Fruit fly (Drosophila melanogaster) whole organism, embryonic: Measurements from ENCODE around the gene CG17359.

ENCODE experiments used
- Antp ChIP-seq: fragments of 200-800 bp; sonication (Bioruptor generic); optimal IDR thresholded peaks from 3 replicates; lab custom pipeline; 2016; ENCODE audit warnings: missing biosample characterization, missing genetic modification characterization
- Atf6 ChIP-seq: fragments of 200-800 bp; sonication (Bioruptor generic); IDR thresholded peaks from 2 replicates; pipeline ENCODE4 v1.3.6; 2022; ENCODE audit warnings: missing biosample characterization, missing genetic modification characterization
- Bgb ChIP-seq: fragments of 200-800 bp; sonication (Bioruptor generic); IDR thresholded peaks from 2 replicates; pipeline ENCODE4 v1.3.6; 2022; ENCODE audit warnings: missing biosample characterization, missing genetic modification characterization; ENCODE audit not compliant: partially characterized antibody
- CG11696 ChIP-seq: fragments of 200-800 bp; sonication (Bioruptor generic); IDR thresholded peaks from 2 replicates; pipeline ENCODE4 v1.3.6; 2022; ENCODE audit warnings: missing biosample characterization, missing genetic modification characterization
- CG12391 ChIP-seq: fragments of 200-800 bp; sonication (Bioruptor generic); optimal IDR thresholded peaks from 3 replicates; lab custom pipeline; 2018; ENCODE audit warnings: missing biosample characterization, mild to moderate bottlenecking, missing genetic modification characterization, moderate library complexity
- CG13424 ChIP-seq: fragments of 200-800 bp; sonication (Bioruptor generic); optimal IDR thresholded peaks from 2 replicates; lab custom pipeline; 2019; ENCODE audit warnings: missing biosample characterization, mild to moderate bottlenecking, missing genetic modification characterization, moderate library complexity
- CG30020 ChIP-seq: fragments of 200-800 bp; optimal IDR thresholded peaks from 2 replicates; lab custom pipeline; 2019; ENCODE audit warnings: missing biosample characterization, mild to moderate bottlenecking, missing genetic modification characterization, moderate library complexity
- CG34224 ChIP-seq: fragments of 200-800 bp; sonication (Bioruptor generic); IDR thresholded peaks from 3 replicates; pipeline ENCODE4 v1.3.6; 2022; ENCODE audit warnings: missing biosample characterization, missing genetic modification characterization; ENCODE audit not compliant: partially characterized antibody
- CG34376 ChIP-seq: fragments of 200-800 bp; sonication (Bioruptor generic); optimal IDR thresholded peaks from 2 replicates; lab custom pipeline; 2018; ENCODE audit warnings: missing biosample characterization, mild to moderate bottlenecking, missing genetic modification characterization
- CG34422 ChIP-seq: fragments of 200-800 bp; sonication (Bioruptor generic); IDR thresholded peaks from 3 replicates; pipeline ENCODE4 v1.3.6; 2022; ENCODE audit warnings: missing biosample characterization, missing genetic modification characterization
- CG3847 ChIP-seq: fragments of 200-800 bp; sonication (Bioruptor generic); IDR thresholded peaks from 2 replicates; pipeline ENCODE4 v1.3.6; 2022; ENCODE audit warnings: missing biosample characterization, missing genetic modification characterization
- CG6813 ChIP-seq: fragments of 200-800 bp; sonication (Bioruptor generic); optimal IDR thresholded peaks from 2 replicates; lab custom pipeline; 2017; ENCODE audit warnings: missing biosample characterization, missing genetic modification characterization, mild to moderate bottlenecking, moderate library complexity, missing genetic modification reagents
- Dbx ChIP-seq: fragments of 200-800 bp; sonication (Bioruptor generic); IDR thresholded peaks from 3 replicates; pipeline ENCODE4 v1.3.6; 2022; ENCODE audit warnings: missing biosample characterization, missing genetic modification characterization
- GATAe ChIP-seq: fragments of 200-800 bp; sonication (Bioruptor generic); conservative IDR thresholded peaks from 2 replicates; pipeline ENCODE4 v1.3.6; 2022; ENCODE audit warnings: missing biosample characterization, missing genetic modification characterization
- HLHmδ ChIP-seq: fragments of 200-800 bp; sonication (Bioruptor generic); optimal IDR thresholded peaks from 2 replicates; lab custom pipeline; 2018; ENCODE audit warnings: missing biosample characterization, mild to moderate bottlenecking, missing genetic modification characterization, moderate library complexity
- Hsf ChIP-seq: fragments of 200-800 bp; sonication (Bioruptor generic); optimal IDR thresholded peaks from 3 replicates; lab custom pipeline; 2016; ENCODE audit warnings: missing biosample characterization, missing genetic modification characterization
- NC2α ChIP-seq: fragments of 200-800 bp; sonication (Bioruptor generic); optimal IDR thresholded peaks from 2 replicates; lab custom pipeline; 2016; ENCODE audit warnings: missing biosample characterization, missing genetic modification characterization
- NK7.1 ChIP-seq: fragments of 200-800 bp; sonication (Bioruptor generic); optimal IDR thresholded peaks from 3 replicates; lab custom pipeline; 2016; ENCODE audit warnings: missing biosample characterization, missing genetic modification characterization
- Pdp1 ChIP-seq, 2 experiments: fragments of 200-800 bp; sonication (Bioruptor generic); optimal IDR thresholded peaks; 3 replicates each; lab custom pipeline; 2016; ENCODE audit warnings: missing biosample characterization in 2 of 2, missing genetic modification characterization in 2 of 2, mild to moderate bottlenecking in 1 of 2, moderate library complexity in 1 of 2
- Rfx ChIP-seq: fragments of 200-800 bp; sonication (Bioruptor generic); IDR thresholded peaks from 2 replicates; pipeline ENCODE4 v1.3.6; 2022; ENCODE audit warnings: missing biosample characterization, missing genetic modification characterization
- ac ChIP-seq: fragments of 200-800 bp; sonication (Bioruptor generic); optimal IDR thresholded peaks from 3 replicates; lab custom pipeline; 2017; ENCODE audit warnings: missing biosample characterization, mild to moderate bottlenecking, missing genetic modification characterization
- bbx ChIP-seq: fragments of 200-800 bp; sonication (Bioruptor generic); IDR thresholded peaks from 2 replicates; pipeline ENCODE4 v1.3.6; 2022; ENCODE audit warnings: missing biosample characterization, missing genetic modification characterization; ENCODE audit not compliant: partially characterized antibody
- crc ChIP-seq: fragments of 200-800 bp; sonication (Bioruptor generic); optimal IDR thresholded peaks from 2 replicates; lab custom pipeline; 2016; ENCODE audit warnings: missing biosample characterization, missing genetic modification characterization
- dati ChIP-seq: fragments of 200-800 bp; sonication (Bioruptor generic); IDR thresholded peaks from 2 replicates; pipeline ENCODE4 v1.3.6; 2022; ENCODE audit warnings: missing biosample characterization, missing genetic modification characterization
- ftz-f1 ChIP-seq: fragments of 200-800 bp; sonication (Bioruptor generic); optimal IDR thresholded peaks from 2 replicates; lab custom pipeline; 2016; ENCODE audit warnings: missing biosample characterization, missing genetic modification characterization
- gcm2 ChIP-seq: fragments of 200-800 bp; sonication (Bioruptor generic); optimal IDR thresholded peaks from 2 replicates; lab custom pipeline; 2016; ENCODE audit warnings: missing biosample characterization, missing genetic modification characterization
- grn ChIP-seq: fragments of 200-800 bp; sonication (Bioruptor generic); optimal IDR thresholded peaks from 3 replicates; lab custom pipeline; 2017; ENCODE audit warnings: missing biosample characterization, missing genetic modification characterization
- gro ChIP-seq: fragments of 200-800 bp; sonication (Bioruptor generic); optimal IDR thresholded peaks from 2 replicates; lab custom pipeline; 2016; ENCODE audit warnings: missing biosample characterization, missing genetic modification characterization
- hb ChIP-seq: fragments of 200-800 bp; sonication (Bioruptor generic); IDR thresholded peaks from 3 replicates; pipeline ENCODE4 v1.3.6; 2022; ENCODE audit warnings: missing biosample characterization, missing genetic modification characterization; ENCODE audit not compliant: partially characterized antibody
- hbn ChIP-seq: fragments of 200-800 bp; sonication (Bioruptor generic); IDR thresholded peaks from 2 replicates; pipeline ENCODE4 v1.3.6; 2022; ENCODE audit warnings: missing biosample characterization, missing genetic modification characterization; ENCODE audit not compliant: partially characterized antibody
- inv ChIP-seq: fragments of 200-800 bp; sonication (Bioruptor generic); IDR thresholded peaks from 2 replicates; pipeline ENCODE4 v1.3.6; 2022; ENCODE audit warnings: missing biosample characterization, missing genetic modification characterization; ENCODE audit not compliant: partially characterized antibody
- knrl ChIP-seq: fragments of 200-800 bp; sonication (Bioruptor generic); IDR thresholded peaks from 3 replicates; pipeline ENCODE4 v1.3.6; 2022; ENCODE audit warnings: missing biosample characterization, missing genetic modification characterization; ENCODE audit not compliant: partially characterized antibody
- mam ChIP-seq: fragments of 200-800 bp; sonication (Bioruptor generic); optimal IDR thresholded peaks from 3 replicates; lab custom pipeline; 2016; ENCODE audit warnings: missing biosample characterization, missing genetic modification characterization
- mld ChIP-seq: fragments of 200-800 bp; sonication (Bioruptor generic); IDR thresholded peaks from 3 replicates; pipeline ENCODE4 v1.3.6; 2022; ENCODE audit warnings: missing biosample characterization, missing genetic modification characterization; ENCODE audit not compliant: partially characterized antibody
- pb ChIP-seq: fragments of 200-800 bp; sonication (Bioruptor generic); optimal IDR thresholded peaks from 3 replicates; lab custom pipeline; 2016; ENCODE audit warnings: missing biosample characterization, missing genetic modification characterization
- peb ChIP-seq: fragments of 200-800 bp; sonication (Bioruptor generic); IDR thresholded peaks from 2 replicates; pipeline ENCODE4 v1.3.6; 2022; ENCODE audit warnings: missing biosample characterization, missing genetic modification characterization
- ro ChIP-seq: fragments of 200-800 bp; sonication (Bioruptor generic); IDR thresholded peaks from 2 replicates; pipeline ENCODE4 v1.3.6; 2022; ENCODE audit warnings: missing biosample characterization, missing genetic modification characterization
- scrt ChIP-seq: fragments of 200-800 bp; sonication (Bioruptor generic); optimal IDR thresholded peaks from 2 replicates; lab custom pipeline; 2018; ENCODE audit warnings: missing biosample characterization, mild to moderate bottlenecking, missing genetic modification characterization, moderate library complexity
- sens ChIP-seq: fragments of 200-800 bp; sonication (Bioruptor generic); peaks from one replicate; lab custom pipeline; 2016; ENCODE audit warnings: missing biosample characterization, missing genetic modification characterization
- sim ChIP-seq: fragments of 200-800 bp; sonication (Bioruptor generic); IDR thresholded peaks from 2 replicates; pipeline ENCODE4 v1.3.6; 2022; ENCODE audit warnings: missing biosample characterization, missing genetic modification characterization
- slbo ChIP-seq: fragments of 200-800 bp; sonication (Bioruptor generic); IDR thresholded peaks from 2 replicates; pipeline ENCODE4 v1.3.6; 2022; ENCODE audit warnings: missing biosample characterization, missing genetic modification characterization
- sna ChIP-seq: fragments of 200-800 bp; sonication (Bioruptor generic); IDR thresholded peaks from 2 replicates; pipeline ENCODE4 v1.3.6; 2022; ENCODE audit warnings: missing biosample characterization, missing genetic modification characterization; ENCODE audit not compliant: partially characterized antibody
- vnd ChIP-seq: fragments of 200-800 bp; sonication (Bioruptor generic); IDR thresholded peaks from 3 replicates; pipeline ENCODE4 v1.3.6; 2022; ENCODE audit warnings: missing biosample characterization, missing genetic modification characterization; ENCODE audit not compliant: partially characterized antibody
- wek ChIP-seq: fragments of 200-800 bp; sonication (Bioruptor generic); optimal IDR thresholded peaks from 3 replicates; lab custom pipeline; 2018; ENCODE audit warnings: missing biosample characterization, mild to moderate bottlenecking, missing genetic modification characterization, moderate library complexity
- zen2 ChIP-seq: fragments of 200-800 bp; sonication (Bioruptor generic); IDR thresholded peaks from 3 replicates; pipeline ENCODE4 v1.3.6; 2022; ENCODE audit warnings: missing biosample characterization, missing genetic modification characterization; ENCODE audit not compliant: partially characterized antibody

CG17359 gene

DNA sequence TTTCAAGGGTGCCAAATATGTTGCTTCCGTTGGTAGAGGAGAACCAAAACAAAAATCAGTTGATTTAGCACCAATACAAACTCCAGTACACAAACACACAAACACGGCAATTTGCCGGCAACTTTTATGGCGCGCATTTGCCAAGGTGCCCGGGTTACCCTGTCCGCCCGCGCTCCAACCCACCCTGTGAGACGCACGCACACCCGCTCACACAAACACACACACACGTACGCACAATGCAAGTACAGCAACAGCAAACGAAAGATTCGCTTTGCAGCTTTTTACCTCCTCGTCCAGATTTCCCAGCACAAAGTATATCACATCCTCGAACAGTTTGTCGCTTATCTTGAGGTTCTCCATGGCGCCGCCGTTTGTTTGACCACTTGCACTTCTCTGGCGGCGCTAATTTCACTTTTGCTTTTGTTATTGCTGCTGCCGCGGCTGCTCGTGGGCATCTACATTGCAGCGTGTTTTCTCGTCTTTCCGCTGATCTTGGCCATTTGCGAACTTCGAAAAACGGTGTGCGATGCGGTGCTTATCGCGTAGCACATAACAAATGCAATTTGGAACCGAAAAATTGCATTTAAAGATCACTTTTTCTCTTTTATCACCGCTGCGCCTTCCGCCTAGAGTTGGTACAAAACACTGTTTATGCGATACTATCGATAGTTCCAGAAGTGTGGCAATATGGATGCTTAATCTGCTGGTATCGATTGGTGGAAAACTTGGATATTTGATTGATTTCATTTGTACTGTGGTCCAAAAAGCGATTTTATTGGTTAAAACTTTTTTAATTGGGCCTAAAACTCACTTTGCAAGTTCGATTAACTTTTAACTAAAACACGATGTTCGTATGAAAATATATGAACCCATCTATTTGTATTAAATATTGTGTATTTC is 29.7 kb upstream of the CG17359 start, which contains the start of gene Ptip (continued):
- TF ChIP-seq CG13424: peak; percentile 39
- peak; percentile 54 for TF ChIP-seq CG6813 (GFP tag; lab: Kevin White, UChicago)
- peak; percentile 25 for TF ChIP-seq CG12391 (tag; lab: Kevin White, UChicago)
- peak; percentile 14 for TF ChIP-seq Hsf (GFP tag; lab: Kevin White, UChicago)
- TF ChIP-seq CG34422 (GFP tag; lab: Robert Waterston, UW): peak; percentile 99
- TF ChIP-seq CG11696: peak; percentile 25; the same call in 1 of the 2 replicates
- peak; percentile 98 for TF ChIP-seq Bgb (GFP tag; lab: Robert Waterston, UW)
- TF ChIP-seq Dbx (GFP tag; lab: Robert Waterston, UW): peak; percentile 46; the same call in 1 of the 3 replicates
- peak; percentile 37 for TF ChIP-seq CG30020 (tag; lab: Kevin White, UChicago)
- peak; percentile 97 for TF ChIP-seq HLHmδ
- TF ChIP-seq hb: peak; percentile 94
- TF ChIP-seq ac: no peak
- TF ChIP-seq ftz-f1 (GFP tag; lab: Kevin White, UChicago): peak; percentile 13
- TF ChIP-seq CG34376 (GFP tag; lab: Kevin White, UChicago): peak; percentile 60
- TF ChIP-seq inv (GFP tag; lab: Robert Waterston, UW): peak; percentile 98
- TF ChIP-seq CG34224: peak; percentile 91
- no peak for TF ChIP-seq sim (GFP tag; lab: Robert Waterston, UW)
- no peak for TF ChIP-seq gcm2 (GFP tag; lab: Kevin White, UChicago)
- TF ChIP-seq bbx (GFP tag; lab: Robert Waterston, UW): peak; percentile 98
- TF ChIP-seq Antp: peak; percentile 59
- peak; percentile 41 for TF ChIP-seq scrt (GFP tag; lab: Kevin White, UChicago)
- TF ChIP-seq Atf6: no peak
- TF ChIP-seq NC2α (GFP tag; lab: Kevin White, UChicago): no peak
- peak; percentile 91 for TF ChIP-seq mld (GFP tag; lab: Robert Waterston, UW)
- TF ChIP-seq hbn (GFP tag; lab: Robert Waterston, UW): peak; percentile 93
- no peak for TF ChIP-seq grn (GFP tag; lab: Kevin White, UChicago)
- TF ChIP-seq mam (GFP tag; lab: Kevin White, UChicago): peak; percentile 28
- TF ChIP-seq sens (GFP tag; lab: Kevin White, UChicago): peak; percentile 49
- no peak for TF ChIP-seq crc
- peak; percentile 97 for TF ChIP-seq knrl (GFP tag; lab: Robert Waterston, UW)
- peak; percentile 55 for TF ChIP-seq gro (GFP tag; lab: Kevin White, UChicago)
- TF ChIP-seq Pdp1 (GFP tag; optimal IDR thresholded peaks at IDR 0.05; lab: Kevin White, UChicago): peak in 1 of 2 experiments; percentile 2
- TF ChIP-seq sna: peak; percentile 90
- TF ChIP-seq peb: no peak
- TF ChIP-seq GATAe: peak; percentile 43; the same call in 1 of the 2 replicates
- peak; percentile 94 for TF ChIP-seq zen2 (GFP tag; lab: Robert Waterston, UW)
- TF ChIP-seq NK7.1 (GFP tag; lab: Kevin White, UChicago): peak; percentile 1
- TF ChIP-seq slbo (GFP tag; lab: Robert Waterston, UW): peak; percentile 61
- TF ChIP-seq ro (GFP tag; lab: Robert Waterston, UW): no peak
- peak; percentile 80 for TF ChIP-seq wek (GFP tag; lab: Kevin White, UChicago)
- TF ChIP-seq CG3847: 0 out of 2 replicates have a peak, but pooled peaks have one; percentile 26
- TF ChIP-seq dati (GFP tag; lab: Robert Waterston, UW): no peak
- TF ChIP-seq vnd (GFP tag; lab: Robert Waterston, UW): peak; percentile 96
- TF ChIP-seq Rfx (GFP tag; lab: Robert Waterston, UW): peak; percentile 75
- TF ChIP-seq pb (GFP tag; lab: Kevin White, UChicago): peak; percentile 17
